Worm (Caenorhabditis elegans) whole organism, L4/young adult: ENCODE measurements around the gene sre-6.
A peak's percentile ranks its signal among the peaks of the same experiment; 100 is the strongest.

Experiments used
- W03F9.2 ChIP-seq: fragments of 150-350 bp; optimal IDR thresholded peaks from 2 replicates; lab custom pipeline; 2014; ENCODE audit warnings: missing biosample characterization, missing genetic modification characterization
- dao-5 ChIP-seq: sonication (generic microtip); optimal IDR thresholded peaks from 2 replicates; lab custom pipeline; 2016; ENCODE audit warnings: missing genotype, missing genetic modification characterization, moderate library complexity, missing compliant biosample characterization
- him-1 ChIP-seq: sonication (generic microtip); optimal IDR thresholded peaks from 2 replicates; lab custom pipeline; 2016; ENCODE audit warnings: missing genotype, missing genetic modification reagents, missing genetic modification characterization, missing compliant biosample characterization

sre-6 gene

DNA sequence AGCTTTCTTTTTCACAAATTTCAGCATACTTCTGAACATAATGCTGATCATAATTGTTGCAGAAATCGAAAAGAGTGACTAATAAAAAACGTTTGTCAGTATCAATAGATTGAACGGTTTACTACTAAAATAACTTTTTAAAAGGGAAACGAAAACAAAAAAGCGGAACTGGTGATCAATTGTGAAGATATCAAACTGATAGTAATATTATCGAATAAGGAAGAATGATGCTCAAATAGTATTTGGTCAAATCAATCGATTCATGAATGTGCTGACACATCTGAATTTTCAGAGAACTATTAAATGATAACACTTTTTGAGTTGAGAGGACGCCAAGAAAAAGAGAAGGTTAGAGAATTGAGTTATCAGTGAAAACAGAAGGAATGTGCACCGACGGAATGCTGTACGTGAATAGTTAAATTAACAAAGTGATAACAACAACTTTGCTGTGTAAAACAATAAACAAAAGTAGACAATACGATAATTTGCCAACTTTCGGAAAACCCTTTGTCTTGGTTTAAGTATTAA, 14.0 kb upstream of the sre-6 start, which contains the start of gene D1054.5:
Gene D1054.5, minus strand, starts transcription at position 51 of the 528 bp plus-strand sequence.
- TF ChIP-seq him-1 = no peak
- TF ChIP-seq dao-5 = no peak
- no peak for TF ChIP-seq W03F9.2 (tag; lab: Kevin White, UChicago)

DNA sequence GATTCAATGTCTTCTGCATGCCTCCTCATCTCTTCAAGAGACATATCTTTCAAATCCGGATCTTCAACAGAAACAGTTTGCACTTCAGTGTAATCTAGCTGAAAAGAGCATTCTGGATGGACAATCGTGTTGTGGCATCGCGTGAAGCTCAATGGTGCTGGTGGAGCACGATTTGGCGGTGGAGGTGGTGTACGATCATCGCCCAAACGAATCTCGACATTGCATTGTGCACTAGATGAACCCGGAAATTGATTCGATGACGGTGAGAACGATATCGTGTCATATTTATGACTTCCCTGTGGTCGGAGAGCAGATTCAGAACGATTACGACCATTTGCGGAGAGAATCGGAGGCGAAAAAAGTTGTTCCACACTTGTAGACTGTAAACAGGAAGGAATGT, 10.6 kb upstream of the sre-6 start:
- no peak for TF ChIP-seq W03F9.2 (tag; lab: Kevin White, UChicago)
- TF ChIP-seq dao-5 = no peak
- TF ChIP-seq him-1 = no peak

DNA sequence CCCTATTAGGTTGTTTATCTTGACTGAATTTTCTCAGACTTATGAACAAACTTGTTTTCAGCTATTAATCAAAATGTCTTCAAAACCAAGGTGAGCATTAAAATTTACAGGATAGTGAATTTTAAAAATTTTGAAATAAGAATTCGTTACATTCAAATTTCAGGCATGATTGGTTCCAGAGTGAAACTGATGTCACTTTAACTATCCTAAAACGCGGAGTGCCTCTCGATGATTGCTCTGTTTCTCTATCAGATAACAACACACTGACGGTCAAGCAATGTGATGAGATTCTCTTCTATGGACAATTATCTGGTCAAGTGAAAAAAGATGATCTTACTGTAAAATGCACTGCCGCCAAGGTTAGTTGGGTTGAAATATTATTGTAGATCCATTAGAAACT, 8.8 kb upstream of the sre-6 start, which contains the start of gene D1054.3:
Gene D1054.3, plus strand, starts transcription at position 62 of the 400 bp plus-strand sequence.
- no peak for TF ChIP-seq W03F9.2 (tag; lab: Kevin White, UChicago)
- no peak for TF ChIP-seq dao-5
- no peak for TF ChIP-seq him-1

DNA sequence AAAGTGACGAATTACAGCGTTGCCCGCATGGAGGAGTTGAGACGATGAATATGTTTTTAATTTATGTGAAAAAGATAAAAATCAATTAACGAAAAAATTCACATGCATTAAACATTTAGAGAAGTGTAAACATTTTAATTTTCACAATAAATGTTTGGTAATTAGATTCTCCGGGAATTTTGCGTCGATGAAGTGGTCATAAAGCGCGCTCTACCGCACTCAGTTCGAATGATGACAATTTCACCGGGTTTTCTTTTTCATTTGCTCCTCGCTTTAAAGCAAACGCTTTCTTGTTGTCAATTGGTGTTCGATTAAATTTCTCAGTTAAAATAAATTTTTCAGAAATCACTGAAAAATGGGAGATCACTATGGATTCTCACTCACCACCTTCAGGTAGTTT, 7.4 kb upstream of the sre-6 start, which contains the start of the genes D1054.1 and pas-2:
Gene D1054.1, minus strand, starts transcription at position 192 of the 400 bp plus-strand sequence.
Gene pas-2, plus strand, starts transcription at position 343 of the 400 bp plus-strand sequence.
- no peak for TF ChIP-seq him-1
- TF ChIP-seq W03F9.2 (tag; lab: Kevin White, UChicago) = peak; percentile 48

DNA sequence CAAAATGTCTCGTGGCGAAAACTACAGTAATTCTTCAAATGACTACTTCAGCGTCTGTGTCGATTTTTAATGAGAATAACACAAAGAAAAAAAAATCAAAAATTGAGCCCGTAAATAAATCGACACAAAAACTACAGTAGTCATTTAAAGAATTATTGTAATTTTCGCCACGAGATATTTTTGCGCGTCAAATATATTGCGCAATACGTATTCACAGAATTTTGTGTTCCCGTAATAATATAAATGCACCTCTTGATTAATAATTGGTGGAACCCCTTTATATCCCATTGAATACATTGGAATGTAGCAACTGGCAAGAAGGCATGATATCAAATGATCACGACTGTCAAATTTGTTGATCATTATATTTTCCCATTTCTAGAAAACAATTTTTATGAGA, 6.3 kb upstream of the sre-6 start:
- TF ChIP-seq dao-5 (no peak), W03F9.2 (tag; lab: Kevin White, UChicago) (no peak), him-1 (no peak)

DNA sequence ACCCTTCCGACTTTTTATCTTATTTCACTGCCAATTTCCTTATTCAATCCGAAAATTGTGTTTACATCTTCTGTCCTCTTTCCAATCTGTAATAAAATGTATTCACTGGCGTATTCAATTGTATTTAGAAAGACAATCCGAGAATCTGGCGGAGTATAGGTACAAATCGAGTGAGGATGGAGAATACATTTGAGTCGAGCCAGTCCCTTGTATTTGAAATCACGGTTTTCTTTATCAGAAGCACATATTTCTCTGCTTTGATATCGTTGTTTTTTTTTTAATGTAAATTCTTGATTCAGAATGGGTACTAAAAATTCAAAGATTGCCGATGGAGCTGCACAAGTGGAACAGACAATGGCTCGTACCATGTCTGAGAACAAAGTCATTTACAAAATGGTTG, 1.5 kb upstream of the sre-6 start, which contains the start of gene ocr-1:
Gene ocr-1, plus strand, starts transcription at position 301 of the 400 bp plus-strand sequence.
- TF ChIP-seq dao-5 = no peak

DNA sequence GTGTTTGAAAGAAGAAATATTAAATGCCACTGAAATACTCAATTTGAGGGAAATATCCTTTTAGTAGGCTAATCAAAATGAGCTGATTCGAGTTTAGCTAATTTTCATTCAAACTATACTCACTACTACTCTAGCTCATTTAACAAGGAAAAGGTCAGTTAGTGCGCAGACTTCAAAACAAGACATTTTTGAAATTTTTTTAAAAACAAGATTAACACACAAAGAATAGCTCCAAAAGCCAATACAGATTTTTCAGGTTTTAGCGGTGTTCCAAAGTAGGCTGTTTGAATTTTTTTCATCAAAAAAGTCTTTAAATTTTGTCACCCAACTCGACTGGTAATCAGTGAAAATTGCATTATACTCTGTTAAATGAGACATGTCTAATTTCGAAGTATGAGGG, 1.8 kb downstream of the sre-6 start:
- TF ChIP-seq W03F9.2 (tag; lab: Kevin White, UChicago) (no peak), dao-5 (no peak), him-1 (no peak)

DNA sequence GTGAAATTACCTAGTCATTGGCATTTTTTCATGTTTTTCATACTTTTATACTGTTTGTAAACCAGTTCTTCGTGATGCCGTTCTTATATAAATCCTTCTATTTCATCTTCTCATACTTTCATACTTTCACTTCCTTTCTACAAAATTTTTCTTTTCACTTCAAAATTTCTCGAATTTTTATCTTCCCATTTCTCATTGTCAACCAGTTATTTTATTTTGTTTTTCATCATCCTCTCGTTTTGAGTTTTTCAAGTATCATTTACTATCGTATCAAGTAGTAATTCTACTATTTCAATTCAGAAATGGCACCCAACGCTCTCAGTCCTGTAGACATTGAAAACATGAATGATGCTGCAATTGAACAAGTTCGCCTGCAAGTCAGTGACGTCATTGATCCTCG, 3.9 kb downstream of the sre-6 start, which contains the start of gene F28H7.8:
Gene F28H7.8, plus strand, starts transcription at position 301 of the 400 bp plus-strand sequence.
- TF ChIP-seq him-1 (no peak), W03F9.2 (tag; lab: Kevin White, UChicago) (no peak), dao-5 (no peak)

DNA sequence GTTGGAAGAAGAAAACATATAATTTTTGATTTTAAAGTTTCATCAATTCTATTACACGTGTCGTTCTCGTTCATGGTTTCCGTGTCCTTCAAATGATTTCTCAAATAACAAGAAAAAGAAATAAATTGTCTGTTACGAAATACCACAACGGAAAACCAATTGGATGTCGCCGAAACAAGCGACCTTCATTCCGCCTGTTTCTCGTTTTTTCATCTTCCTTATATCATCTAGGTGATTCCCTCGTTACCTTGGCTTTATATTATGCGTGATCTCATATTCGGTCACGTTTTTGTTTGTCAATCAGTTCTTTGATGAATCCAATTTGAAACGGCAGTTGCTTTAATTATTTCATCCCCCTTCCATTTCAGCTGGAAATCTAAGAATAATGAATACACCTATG, 5.5 kb downstream of the sre-6 start:
- TF ChIP-seq W03F9.2 (tag; lab: Kevin White, UChicago) = no peak
- TF ChIP-seq dao-5 = no peak
- no peak for TF ChIP-seq him-1

DNA sequence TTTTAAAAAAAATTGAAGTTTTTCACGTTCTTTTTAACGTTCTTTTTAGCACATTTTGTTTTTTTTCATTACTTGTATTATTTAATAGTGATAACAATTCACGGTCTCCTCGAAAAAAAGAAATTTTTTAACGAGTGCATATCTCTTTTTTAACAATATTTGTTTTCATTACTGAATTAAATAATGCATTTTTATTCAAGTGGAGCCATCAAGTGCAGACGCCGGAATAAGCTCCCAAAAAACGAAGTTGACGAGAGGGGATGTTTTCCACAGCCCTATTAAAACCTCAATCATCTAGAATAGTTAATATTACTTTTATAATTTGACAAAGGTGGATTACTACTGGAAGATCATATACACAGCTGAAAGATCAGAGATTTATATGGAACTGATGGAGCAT, 5.9 kb downstream of the sre-6 start, which contains the start of gene irld-6:
Gene irld-6, minus strand, starts transcription at position 101 of the 400 bp plus-strand sequence.
- TF ChIP-seq dao-5 (no peak), W03F9.2 (tag; lab: Kevin White, UChicago) (no peak), him-1 (no peak)

DNA sequence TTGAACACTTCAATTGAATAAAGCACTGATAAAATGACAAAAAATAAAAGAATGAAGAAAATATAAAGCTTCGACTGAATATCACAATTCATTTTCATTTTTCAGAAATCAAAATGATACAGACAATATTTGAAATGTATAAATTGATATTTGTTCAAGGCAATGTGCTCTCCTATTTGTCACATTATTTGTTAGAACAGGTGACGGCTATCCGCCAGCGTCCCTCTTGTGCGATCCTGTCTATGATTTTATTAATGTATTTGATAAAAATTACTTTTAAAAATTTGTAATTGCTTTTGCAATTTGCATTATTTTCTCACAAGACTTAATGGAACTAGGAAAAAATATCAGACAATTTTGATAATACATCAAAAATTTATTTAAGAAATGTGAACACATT, 8.5 kb downstream of the sre-6 start, which contains the start of gene F28H7.7:
Gene F28H7.7, minus strand, starts transcription at position 101 of the 400 bp plus-strand sequence.
- TF ChIP-seq him-1 (no peak), W03F9.2 (tag; lab: Kevin White, UChicago) (no peak), dao-5 (no peak)

DNA sequence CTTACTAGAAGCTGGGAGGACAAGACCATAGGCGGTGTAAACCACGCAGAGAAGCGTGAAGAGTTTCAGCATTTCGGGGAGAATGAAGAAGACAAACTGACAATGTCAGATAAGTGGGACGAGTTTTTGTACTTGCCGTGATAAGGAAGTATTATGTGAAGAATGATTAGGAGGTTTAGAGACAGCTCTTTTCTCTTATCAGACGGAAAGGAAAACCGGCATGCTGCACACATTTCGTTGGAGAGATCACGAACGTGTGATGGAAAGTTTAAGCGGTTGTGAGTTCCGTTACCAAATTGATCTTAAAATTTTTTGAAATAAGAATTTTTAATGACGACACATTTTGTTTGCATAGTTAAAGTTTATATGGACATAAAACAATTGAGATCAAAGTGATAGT, 12.0 kb downstream of the sre-6 start, which contains the start of gene F28H7.3:
Gene F28H7.3, minus strand, starts transcription at position 159 of the 400 bp plus-strand sequence.
- TF ChIP-seq W03F9.2 (tag; lab: Kevin White, UChicago) (no peak), him-1 (no peak), dao-5 (no peak)

DNA sequence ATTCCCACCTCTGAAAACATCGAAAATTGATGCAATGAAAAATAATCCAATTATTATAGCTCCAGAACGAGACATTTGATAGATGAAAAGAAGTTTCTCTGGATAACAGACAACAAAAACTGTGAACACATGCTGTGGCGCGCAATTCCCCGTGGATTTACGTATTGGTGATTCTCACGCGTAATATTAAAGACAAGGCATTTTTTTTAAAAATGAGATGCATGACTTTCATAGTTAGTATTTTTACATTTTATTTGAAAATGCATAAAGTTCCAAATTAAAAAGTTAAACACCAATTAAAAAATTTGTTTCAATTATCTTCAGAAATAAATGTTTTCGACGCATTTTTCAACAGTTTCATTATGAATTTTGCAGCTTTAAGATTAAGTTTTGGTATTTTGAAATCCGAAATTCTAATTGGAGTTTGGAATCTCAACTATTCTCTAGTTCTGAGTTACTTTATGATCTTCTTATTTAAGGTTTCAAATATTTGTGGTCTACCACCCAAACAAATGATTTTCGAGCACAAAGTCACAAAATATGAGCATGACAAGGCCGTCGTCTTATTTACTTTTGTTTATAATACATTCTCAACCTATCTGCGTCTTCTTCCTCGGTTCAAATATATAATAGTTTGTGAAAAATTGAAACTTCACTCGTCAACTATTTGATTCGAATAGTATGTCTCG, 15.2 kb downstream of the sre-6 start, which contains the start of the genes selt-1.2 and F28H7.2:
Gene selt-1.2, minus strand, starts transcription at position 101 of the 689 bp plus-strand sequence.
Gene F28H7.2, plus strand, starts transcription at position 639 of the 689 bp plus-strand sequence.
- TF ChIP-seq W03F9.2 (tag; lab: Kevin White, UChicago) (no peak), dao-5 (no peak), him-1 (no peak)

DNA sequence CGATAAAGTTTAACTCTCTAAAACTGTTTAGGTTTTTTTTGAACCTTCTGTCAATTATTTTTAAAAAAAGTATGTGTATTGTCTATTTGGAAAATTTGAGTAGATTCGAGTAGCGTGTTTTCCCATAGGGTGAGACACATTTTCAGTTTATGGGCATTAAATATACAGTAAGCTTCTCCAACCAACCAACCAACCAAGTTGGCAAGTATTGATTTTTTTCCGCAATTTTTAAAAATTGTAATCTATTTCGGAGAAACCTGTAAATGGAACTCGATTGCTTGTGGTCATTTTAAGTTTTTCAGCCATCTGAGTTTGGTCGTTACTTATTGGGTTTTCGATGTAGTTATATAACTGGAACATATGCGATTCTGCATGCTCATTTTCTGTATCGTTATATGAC, 17.6 kb downstream of the sre-6 start, which contains the start of gene srj-21:
Gene srj-21, plus strand, starts transcription at position 301 of the 400 bp plus-strand sequence.
- no peak for TF ChIP-seq dao-5
- no peak for TF ChIP-seq W03F9.2 (tag; lab: Kevin White, UChicago)
- no peak for TF ChIP-seq him-1

DNA sequence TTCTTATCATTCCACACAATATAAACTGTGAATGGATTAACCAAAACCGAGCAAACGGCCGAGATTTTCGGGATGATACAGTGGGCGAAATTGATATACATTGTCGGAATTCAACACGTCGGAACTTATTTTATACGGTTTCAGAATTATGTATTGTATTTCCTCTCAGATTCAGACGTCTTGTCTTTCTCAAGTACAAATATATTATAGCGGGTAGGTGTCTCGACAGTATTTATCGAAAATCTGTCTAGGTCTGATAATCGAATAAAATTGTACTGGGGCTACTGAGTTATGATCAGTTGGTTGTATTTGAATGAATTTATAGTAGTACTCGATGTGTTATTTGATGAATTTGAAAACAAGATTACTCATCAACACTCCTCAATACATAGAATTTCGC, 18.9 kb downstream of the sre-6 start, which contains the start of gene srj-22:
Gene srj-22, minus strand, starts transcription at position 101 of the 400 bp plus-strand sequence.
- no peak for TF ChIP-seq him-1
- TF ChIP-seq dao-5 = no peak
- TF ChIP-seq W03F9.2 (tag; lab: Kevin White, UChicago) = no peak
